Fruit fly (Drosophila melanogaster): ENCODE results near the gene Traf6.

Gene Traf6

dm6 chrX:8196598-8197228 is 39.5 kb upstream of the Traf6 start (continued):
- TF ChIP-seq chif (GFP tag; optimal IDR thresholded peaks at IDR 0.05): peak; percentile 28 to 38
- peak; percentile 25 to 38 for TF ChIP-seq Pdp1 (GFP tag; optimal IDR thresholded peaks at IDR 0.05)
- no peak for TF ChIP-seq CG9876 (GFP tag; optimal IDR thresholded peaks at IDR 0.05)
- TF ChIP-seq Chrac-16 (GFP tag; optimal IDR thresholded peaks at IDR 0.05): no peak
- TF ChIP-seq CG8478 (optimal IDR thresholded peaks at IDR 0.05): no peak
- TF ChIP-seq CG1529 (GFP tag; optimal IDR thresholded peaks at IDR 0.05): peak; percentile 20
- TF ChIP-seq CG10147 (GFP tag; optimal IDR thresholded peaks at IDR 0.05): no peak
- TF ChIP-seq PHDP (tag; optimal IDR thresholded peaks at IDR 0.05): peak; percentile 30
- TF ChIP-seq rib (GFP tag; IDR thresholded peaks at IDR 0.05): no peak
- peak; percentile 47 for TF ChIP-seq CG10979 (tag; optimal IDR thresholded peaks at IDR 0.05)
- no peak for TF ChIP-seq cg (GFP tag; optimal IDR thresholded peaks at IDR 0.05)
- TF ChIP-seq tup (GFP tag; optimal IDR thresholded peaks at IDR 0.05): no peak
- no peak for TF ChIP-seq MTF-1 (GFP tag; optimal IDR thresholded peaks at IDR 0.05; ENCODE audit: borderline replicate concordance)
- TF ChIP-seq Atf6 (GFP tag; IDR thresholded peaks at IDR 0.05): peak; percentile 48; the same call in 1 of the 2 replicates
- TF ChIP-seq schlank (tag; optimal IDR thresholded peaks at IDR 0.05): no peak
- TF ChIP-seq CG31441 (GFP tag; IDR thresholded peaks at IDR 0.05): peak; percentile 55; the same call in 1 of the 2 replicates
- no peak for TF ChIP-seq CG2116 (GFP tag; optimal IDR thresholded peaks at IDR 0.05)
- TF ChIP-seq CG34422 (GFP tag; IDR thresholded peaks at IDR 0.05): peak; percentile 19; the same call in 1 of the 3 replicates
- TF ChIP-seq NC2β (GFP tag; optimal IDR thresholded peaks at IDR 0.05): no peak
- TF ChIP-seq Sry-δ (GFP tag; optimal IDR thresholded peaks at IDR 0.05): no peak
- TF ChIP-seq Ptx1 (GFP tag; IDR thresholded peaks at IDR 0.05): peak; percentile 68
- TF ChIP-seq Kr (GFP tag; optimal IDR thresholded peaks at IDR 0.05): no peak
- peak; percentile 40; the same call in 1 of the 2 replicates for TF ChIP-seq ara (GFP tag; IDR thresholded peaks at IDR 0.05)
- no peak for TF ChIP-seq trem (tag; optimal IDR thresholded peaks at IDR 0.05)
- TF ChIP-seq CG10366 (GFP tag; IDR thresholded peaks at IDR 0.05): peak; percentile 66
- TF ChIP-seq Dbx (GFP tag; IDR thresholded peaks at IDR 0.05): no peak
- TF ChIP-seq klu (GFP tag; IDR thresholded peaks at IDR 0.05): no peak
- no peak for TF ChIP-seq ERR (GFP tag; optimal IDR thresholded peaks at IDR 0.05)
- TF ChIP-seq HmgD (GFP tag; optimal IDR thresholded peaks at IDR 0.05): no peak
- TF ChIP-seq sens (GFP tag): peak; percentile 87
- TF ChIP-seq D19A (tag; optimal IDR thresholded peaks at IDR 0.05): no peak
- no peak for TF ChIP-seq CG8765 (GFP tag; IDR thresholded peaks at IDR 0.05)
- no peak for TF ChIP-seq CG16863 (GFP tag; optimal IDR thresholded peaks at IDR 0.05)
- no peak for TF ChIP-seq eyg (GFP tag; optimal IDR thresholded peaks at IDR 0.05)
- peak; percentile 54; the same call in 1 of the 3 replicates for TF ChIP-seq CG7357 (GFP tag; IDR thresholded peaks at IDR 0.05)
- no peak for TF ChIP-seq abd-A (tag; optimal IDR thresholded peaks at IDR 0.05)
- TF ChIP-seq Awh (GFP tag; IDR thresholded peaks at IDR 0.05): 0 out of 2 replicates have a peak, but pooled peaks have one; percentile 53
- no peak for TF ChIP-seq CG17568 (GFP tag; optimal IDR thresholded peaks at IDR 0.05)
- peak; percentile 13 for TF ChIP-seq CG10209 (GFP tag; optimal IDR thresholded peaks at IDR 0.05)
- no peak for TF ChIP-seq NFAT (GFP tag; IDR thresholded peaks at IDR 0.05)
- peak; percentile 65; the same call in 1 of the 3 replicates for TF ChIP-seq ken (GFP tag; IDR thresholded peaks at IDR 0.05)
- TF ChIP-seq da (GFP tag; optimal IDR thresholded peaks at IDR 0.05): no peak
- TF ChIP-seq CG17186 (GFP tag; optimal IDR thresholded peaks at IDR 0.05): no peak
- TF ChIP-seq pita (GFP tag; optimal IDR thresholded peaks at IDR 0.05): no peak
- TF ChIP-seq Bdp1 (GFP tag; optimal IDR thresholded peaks at IDR 0.05): no peak
- TF ChIP-seq odd (GFP tag; optimal IDR thresholded peaks at IDR 0.05): no peak
- no peak for TF ChIP-seq CG12299 (tag; optimal IDR thresholded peaks at IDR 0.05)
- TF ChIP-seq CG9437 (GFP tag; optimal IDR thresholded peaks at IDR 0.05): no peak
- TF ChIP-seq CG7987 (GFP tag; optimal IDR thresholded peaks at IDR 0.05): no peak
- 0 out of 2 replicates have a peak, but pooled peaks have one; percentile 18 for TF ChIP-seq CG10959 (GFP tag; IDR thresholded peaks at IDR 0.05)
- TF ChIP-seq CG30403 (GFP tag; optimal IDR thresholded peaks at IDR 0.05): peak; percentile 28

Measured in whole organism, embryonic.